Fruit fly (Drosophila melanogaster) S2 (cell line): ENCODE data around the gene CG13239.

ENCODE experiments used
- CG8478 ChIP-seq: fragments of >200 bp; optimal IDR thresholded peaks from 2 replicates; lab custom pipeline; 2018
- CTCF ChIP-seq, 2 experiments: fragments of >200 bp; optimal IDR thresholded peaks; 2 replicates each; lab custom pipeline; 2018

- TF ChIP-seq CG8478 (lab: Kevin White, UChicago) (no peak), CTCF (optimal IDR thresholded peaks at IDR 0.05; lab: Kevin White, UChicago) (no peak)
Observed at dm6 chr3L:22837651-22838614, 22.7 kb upstream of the CG13239 start.
